Worm (Caenorhabditis elegans) whole organism, young adult: ENCODE data around the gene F15B9.6.

Source experiments
- B0019.2 ChIP-seq: fragments of 200-800 bp; sonication (Bioruptor generic); conservative IDR thresholded peaks from 2 replicates; pipeline ENCODE4 v1.3.6; 2022; ENCODE audit warnings: missing genetic modification reagents, missing genetic modification characterization, missing compliant biosample characterization
- C06A6.2 ChIP-seq: fragments of 200-800 bp; sonication (Bioruptor generic); conservative IDR thresholded peaks from 2 replicates; pipeline ENCODE4 v1.3.6; 2022; ENCODE audit warnings: missing genetic modification characterization, missing compliant biosample characterization
- F39B2.1 ChIP-seq: fragments of 200-800 bp; sonication (Bioruptor generic); IDR thresholded peaks from 2 replicates; pipeline ENCODE4 v1.3.6; 2022; ENCODE audit warnings: missing genetic modification reagents, missing genetic modification characterization, missing compliant biosample characterization
- F49E8.2 ChIP-seq: sonication (generic microtip); optimal IDR thresholded peaks from 3 replicates; lab custom pipeline; 2017; ENCODE audit warnings: missing genetic modification characterization, mild to moderate bottlenecking, missing compliant biosample characterization, antibody characterized with exemption, moderate library complexity; ENCODE audit not compliant: insufficient read depth
- F57A8.1 ChIP-seq: fragments of 200-800 bp; sonication (Bioruptor generic); optimal IDR thresholded peaks from 2 replicates; lab custom pipeline; 2018; ENCODE audit warnings: mild to moderate bottlenecking, missing genetic modification characterization, moderate library complexity, missing compliant biosample characterization
- K12H6.12 ChIP-seq: fragments of 200-800 bp; sonication (Bioruptor generic); optimal IDR thresholded peaks from 2 replicates; lab custom pipeline; 2018; ENCODE audit warnings: mild to moderate bottlenecking, missing genetic modification characterization, missing compliant biosample characterization
- T26A5.8 ChIP-seq: sonication (generic microtip); optimal IDR thresholded peaks from 2 replicates; lab custom pipeline; 2016; ENCODE audit warnings: missing genetic modification characterization, missing compliant biosample characterization
- Y67H2A.10 ChIP-seq: fragments of 200-800 bp; sonication (Bioruptor generic); conservative IDR thresholded peaks from 2 replicates; pipeline ENCODE4 v1.3.6; 2022; ENCODE audit warnings: missing genetic modification reagents, missing genetic modification characterization, missing compliant biosample characterization
- akir-1 ChIP-seq: fragments of 200-800 bp; sonication (Bioruptor generic); optimal IDR thresholded peaks from 2 replicates; lab custom pipeline; 2018; ENCODE audit warnings: mild to moderate bottlenecking, missing genetic modification characterization, moderate library complexity, missing compliant biosample characterization
- ama-1 ChIP-seq, 3 experiments: fragments of 150-350 bp in 1 of 3; sonication (generic microtip) in 2 of 3; optimal IDR thresholded peaks; 2 replicates each; lab custom pipeline; 2014 to 2018; ENCODE audit warnings: missing biosample characterization in 2 of 3, missing genetic modification characterization in 2 of 3, missing genetic modification reagents in 2 of 3
- aptf-2 ChIP-seq: fragments of 200-800 bp; sonication (Bioruptor generic); conservative IDR thresholded peaks from 2 replicates; pipeline ENCODE4 v1.3.6; 2022; ENCODE audit warnings: missing genetic modification reagents, missing genetic modification characterization, missing compliant biosample characterization
- atf-7 ChIP-seq: sonication (generic microtip); optimal IDR thresholded peaks from 2 replicates; lab custom pipeline; 2017; ENCODE audit warnings: mild to moderate bottlenecking, missing genetic modification characterization, missing compliant biosample characterization
- bed-1 ChIP-seq: fragments of 200-800 bp; sonication (Bioruptor generic); IDR thresholded peaks from 2 replicates; pipeline ENCODE4 v1.3.6; 2022; ENCODE audit warnings: missing genetic modification reagents, missing genetic modification characterization, missing compliant biosample characterization
- bed-2 ChIP-seq: fragments of 200-800 bp; sonication (Bioruptor generic); IDR thresholded peaks from 2 replicates; pipeline ENCODE4 v1.3.6; 2022; ENCODE audit warnings: missing genetic modification reagents, missing genetic modification characterization, missing compliant biosample characterization
- ceh-58 ChIP-seq: fragments of 200-800 bp; sonication (Bioruptor generic); IDR thresholded peaks from 2 replicates; pipeline ENCODE4 v1.3.6; 2022; ENCODE audit warnings: missing genetic modification characterization, missing compliant biosample characterization
- egl-18 ChIP-seq: fragments of 200-800 bp; sonication (Bioruptor generic); IDR thresholded peaks from 2 replicates; pipeline ENCODE4 v1.3.6; 2022; ENCODE audit warnings: missing genetic modification reagents, missing genetic modification characterization, missing compliant biosample characterization
- egl-44 ChIP-seq: fragments of 200-800 bp; sonication (Bioruptor generic); IDR thresholded peaks from 2 replicates; pipeline ENCODE4 v1.3.6; 2022; ENCODE audit warnings: missing genetic modification reagents, missing genetic modification characterization, missing compliant biosample characterization
- ekl-4 ChIP-seq: fragments of 200-800 bp; sonication (Bioruptor generic); IDR thresholded peaks from 2 replicates; pipeline ENCODE4 v1.3.6; 2022; ENCODE audit warnings: missing genetic modification reagents, missing genetic modification characterization, missing compliant biosample characterization
- ets-4 ChIP-seq: fragments of 200-800 bp; sonication (Bioruptor generic); optimal IDR thresholded peaks from 2 replicates; lab custom pipeline; 2018; ENCODE audit warnings: mild to moderate bottlenecking, missing genetic modification characterization, missing compliant biosample characterization
- fkh-3 ChIP-seq: sonication (generic microtip); optimal IDR thresholded peaks from 2 replicates; lab custom pipeline; 2016; ENCODE audit warnings: mild to moderate bottlenecking, missing genetic modification characterization, missing compliant biosample characterization
- him-1 ChIP-seq: sonication (generic microtip); optimal IDR thresholded peaks from 2 replicates; lab custom pipeline; 2016; ENCODE audit warnings: missing genotype, missing genetic modification reagents, missing genetic modification characterization, missing compliant biosample characterization
- hlh-26 ChIP-seq: fragments of 200-800 bp; sonication (Bioruptor generic); conservative IDR thresholded peaks from 2 replicates; pipeline ENCODE4 v1.3.6; 2022; ENCODE audit warnings: missing genetic modification reagents, missing genetic modification characterization, missing compliant biosample characterization
- lag-1 ChIP-seq: fragments of 200-800 bp; sonication (Bioruptor generic); IDR thresholded peaks from 2 replicates; pipeline ENCODE4 v1.3.6; 2022; ENCODE audit warnings: missing genetic modification reagents, missing genetic modification characterization, missing compliant biosample characterization
- lin-40 ChIP-seq: sonication (generic microtip); optimal IDR thresholded peaks from 2 replicates; lab custom pipeline; 2016; ENCODE audit warnings: missing genetic modification characterization, mild to moderate bottlenecking, missing compliant biosample characterization, missing genotype, missing genetic modification reagents
- lir-1 ChIP-seq: fragments of 200-800 bp; sonication (Bioruptor generic); conservative IDR thresholded peaks from 2 replicates; pipeline ENCODE4 v1.3.6; 2022; ENCODE audit warnings: missing genetic modification reagents, missing genetic modification characterization, missing compliant biosample characterization
- lsy-27 ChIP-seq: sonication (generic microtip); optimal IDR thresholded peaks from 2 replicates; lab custom pipeline; 2017; ENCODE audit warnings: missing genetic modification characterization, mild to moderate bottlenecking, missing compliant biosample characterization, antibody characterized with exemption, missing genotype, borderline replicate concordance; ENCODE audit not compliant: insufficient read depth
- mxl-1 ChIP-seq: sonication (generic microtip); optimal IDR thresholded peaks from 2 replicates; lab custom pipeline; 2016; ENCODE audit warnings: missing genetic modification characterization, missing compliant biosample characterization
- nfya-2 ChIP-seq: fragments of 200-800 bp; sonication (Bioruptor generic); IDR thresholded peaks from 2 replicates; pipeline ENCODE4 v1.3.6; 2022; ENCODE audit warnings: missing genetic modification reagents, missing genetic modification characterization, missing compliant biosample characterization
- nhr-120 ChIP-seq: fragments of 200-800 bp; sonication (Bioruptor generic); IDR thresholded peaks from 2 replicates; pipeline ENCODE4 v1.3.6; 2022; ENCODE audit warnings: missing genetic modification characterization, missing compliant biosample characterization
- nhr-179 ChIP-seq: sonication (generic microtip); optimal IDR thresholded peaks from 2 replicates; lab custom pipeline; 2016; ENCODE audit warnings: mild to moderate bottlenecking, missing genetic modification characterization, missing compliant biosample characterization
- nhr-80 ChIP-seq: sonication (generic microtip); optimal IDR thresholded peaks from 2 replicates; lab custom pipeline; 2016; ENCODE audit warnings: missing genetic modification characterization, missing compliant biosample characterization
- nhr-90 ChIP-seq: sonication (generic microtip); optimal IDR thresholded peaks from 2 replicates; lab custom pipeline; 2016; ENCODE audit warnings: missing genotype, mild to moderate bottlenecking, missing genetic modification characterization, missing compliant biosample characterization
- sdz-38 ChIP-seq: sonication (generic microtip); optimal IDR thresholded peaks from 2 replicates; lab custom pipeline; 2016; ENCODE audit warnings: missing genotype, missing genetic modification characterization, missing compliant biosample characterization
- snpc-3.4 ChIP-seq: sonication (generic microtip); optimal IDR thresholded peaks from 2 replicates; lab custom pipeline; 2017; ENCODE audit warnings: missing genetic modification characterization, mild to moderate bottlenecking, missing compliant biosample characterization, antibody characterized with exemption, moderate library complexity, missing genotype, missing genetic modification reagents
- snpc-4 ChIP-seq, 5 experiments: fragments of 150-350 bp in 1 of 5; sonication (generic microtip) in 4 of 5; optimal IDR thresholded peaks; 2 replicates each; lab custom pipeline; 2014 to 2018; ENCODE audit warnings: missing genetic modification characterization in 5 of 5, missing biosample characterization in 3 of 5, antibody characterized with exemption in 2 of 5, mild to moderate bottlenecking in 2 of 5, missing compliant biosample characterization in 2 of 5, missing genotype in 2 of 5, moderate library complexity in 2 of 5, missing genetic modification reagents in 1 of 5
- tbp1 ChIP-seq: fragments of 200-800 bp; sonication (Bioruptor generic); optimal IDR thresholded peaks from 2 replicates; lab custom pipeline; 2018; ENCODE audit warnings: mild to moderate bottlenecking, missing genetic modification characterization, missing compliant biosample characterization
- tbx-9 ChIP-seq: sonication (generic microtip); optimal IDR thresholded peaks from 2 replicates; lab custom pipeline; 2016; ENCODE audit warnings: borderline replicate concordance, missing genetic modification characterization, inconsistent platforms, missing compliant biosample characterization
- xnd-1 ChIP-seq: sonication (generic microtip); optimal IDR thresholded peaks from 2 replicates; lab custom pipeline; 2016; ENCODE audit warnings: missing genotype, missing genetic modification reagents, missing genetic modification characterization, missing compliant biosample characterization
- zfh-2 ChIP-seq: fragments of 200-800 bp; sonication (Bioruptor generic); conservative IDR thresholded peaks from 2 replicates; pipeline ENCODE4 v1.3.6; 2022; ENCODE audit warnings: missing genetic modification reagents, missing genetic modification characterization, missing compliant biosample characterization
- ztf-22 ChIP-seq: fragments of 200-800 bp; sonication (Bioruptor generic); optimal IDR thresholded peaks from 2 replicates; lab custom pipeline; 2018; ENCODE audit warnings: mild to moderate bottlenecking, missing genetic modification characterization, moderate library complexity, missing compliant biosample characterization
- ztf-28 ChIP-seq: fragments of 200-800 bp; sonication (Bioruptor generic); IDR thresholded peaks from 2 replicates; pipeline ENCODE4 v1.3.6; 2022; ENCODE audit warnings: missing genetic modification reagents, missing genetic modification characterization, missing compliant biosample characterization
- ztf-3 ChIP-seq: fragments of 200-800 bp; sonication (Bioruptor generic); optimal IDR thresholded peaks from 2 replicates; lab custom pipeline; 2018; ENCODE audit warnings: mild to moderate bottlenecking, missing genetic modification characterization, missing compliant biosample characterization

The F15B9.6 gene

ce11 chrV:13018761-13019160, 4.8 kb downstream of the F15B9.6 start, which contains the start of gene fmi-1:
Gene fmi-1 (plus strand): TSS chrV:13019061.
- TF ChIP-seq ceh-58, result no peak
- TF ChIP-seq Y67H2A.10 (GFP tag; lab: Robert Waterston, UW), result no peak

DNA sequence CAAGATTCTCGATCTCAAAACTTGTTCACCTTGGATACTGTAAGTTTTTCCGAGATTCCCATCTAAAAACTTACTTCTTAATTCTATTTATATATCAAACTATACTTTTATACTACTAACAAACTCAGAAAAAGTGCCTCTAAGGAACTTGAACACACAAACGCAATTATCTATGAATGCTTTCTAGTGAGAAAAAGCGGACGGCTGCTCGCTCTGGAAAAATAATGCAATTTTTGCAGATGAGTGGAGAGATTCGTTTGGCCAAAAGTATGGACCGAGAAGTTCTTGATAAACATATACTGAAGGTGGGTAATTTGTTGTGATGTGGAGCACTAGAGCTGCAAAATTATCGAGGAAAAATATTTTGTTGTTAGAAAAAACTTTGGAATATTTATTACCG, 6.1 kb downstream of the F15B9.6 start:
- no peak for TF ChIP-seq mxl-1 (tag; lab: Kevin White, UChicago)
- no peak for TF ChIP-seq nhr-120 (GFP tag; lab: Robert Waterston, UW)
- TF ChIP-seq hlh-26, result no peak
- TF ChIP-seq ekl-4 (GFP tag; lab: Robert Waterston, UW), result no peak
- TF ChIP-seq tbx-9 (tag; lab: Kevin White, UChicago), result no peak
- TF ChIP-seq C06A6.2 (GFP tag; lab: Robert Waterston, UW), result no peak
- no peak for TF ChIP-seq zfh-2 (GFP tag; lab: Robert Waterston, UW)
- TF ChIP-seq T26A5.8 (tag; lab: Kevin White, UChicago), result no peak

ce11 chrV:13020638-13021037, 6.7 kb downstream of the F15B9.6 start:
- TF ChIP-seq nhr-90 (tag; lab: Kevin White, UChicago) (no peak), nfya-2 (GFP tag; lab: Robert Waterston, UW) (no peak), nhr-80 (no peak), snpc-3.4 (no peak), fkh-3 (tag; lab: Kevin White, UChicago) (no peak), akir-1 (GFP tag; lab: Kevin White, UChicago) (no peak), K12H6.12 (tag; lab: Kevin White, UChicago) (no peak), ztf-22 (GFP tag; lab: Kevin White, UChicago) (no peak), aptf-2 (GFP tag; lab: Robert Waterston, UW) (no peak), lag-1 (no peak), him-1 (tag; lab: Kevin White, UChicago) (no peak), ets-4 (GFP tag; lab: Kevin White, UChicago) (no peak)

ce11 chrV:13021540-13021939, 7.6 kb downstream of the F15B9.6 start:
- TF ChIP-seq B0019.2 (GFP tag; lab: Robert Waterston, UW) (no peak), snpc-4 (GFP tag; optimal IDR thresholded peaks at IDR 0.05; lab: Kevin White, UChicago) (no peak), snpc-4 (tag; optimal IDR thresholded peaks at IDR 0.05; lab: Kevin White, UChicago) (no peak), egl-44 (no peak), ztf-3 (GFP tag; lab: Kevin White, UChicago) (no peak), nhr-179 (tag; lab: Kevin White, UChicago) (no peak), hlh-26 (no peak), bed-1 (GFP tag; lab: Robert Waterston, UW) (no peak), atf-7 (tag; lab: Kevin White, UChicago) (no peak)

- TF ChIP-seq F49E8.2 (tag; lab: Kevin White, UChicago), result no peak
- no peak for TF ChIP-seq F39B2.1 (GFP tag; lab: Robert Waterston, UW)
- no peak for TF ChIP-seq lin-40 (tag; lab: Kevin White, UChicago)
- no peak for TF ChIP-seq ztf-28 (GFP tag; lab: Robert Waterston, UW)
- TF ChIP-seq aptf-2 (GFP tag; lab: Robert Waterston, UW), result no peak
- no peak for TF ChIP-seq xnd-1 (tag; lab: Kevin White, UChicago)
- TF ChIP-seq F57A8.1 (GFP tag; lab: Kevin White, UChicago), result no peak
- no peak for TF ChIP-seq nhr-90 (tag; lab: Kevin White, UChicago)
- TF ChIP-seq sdz-38 (tag; lab: Kevin White, UChicago), result no peak
- TF ChIP-seq lsy-27, result no peak
- no peak for TF ChIP-seq tbp1 (GFP tag; lab: Kevin White, UChicago)
- TF ChIP-seq lir-1 (GFP tag; lab: Robert Waterston, UW), result no peak
- TF ChIP-seq egl-44, result no peak
- no peak for TF ChIP-seq ama-1 (optimal IDR thresholded peaks at IDR 0.05; lab: Kevin White, UChicago)
- TF ChIP-seq ama-1 (GFP tag; optimal IDR thresholded peaks at IDR 0.05; lab: Kevin White, UChicago), result no peak
- TF ChIP-seq egl-18 (GFP tag; lab: Robert Waterston, UW), result no peak
- no peak for TF ChIP-seq bed-2 (GFP tag; lab: Robert Waterston, UW)
Measured at ce11 chrV:13022265-13022664, 8.3 kb downstream of the F15B9.6 start.
